Worm (Caenorhabditis elegans) whole organism, young adult: ENCODE results near the gene nfm-1.
A peak's percentile ranks its signal among the peaks of the same experiment; 100 is the strongest.

Source experiments
- C06A6.2 ChIP-seq: fragments of 200-800 bp; sonication (Bioruptor generic); conservative IDR thresholded peaks from 2 replicates; pipeline ENCODE4 v1.3.6; 2022; ENCODE audit warnings: missing genetic modification characterization, missing compliant biosample characterization
- F39B2.1 ChIP-seq: fragments of 200-800 bp; sonication (Bioruptor generic); IDR thresholded peaks from 2 replicates; pipeline ENCODE4 v1.3.6; 2022; ENCODE audit warnings: missing genetic modification reagents, missing genetic modification characterization, missing compliant biosample characterization
- K12H6.12 ChIP-seq: fragments of 200-800 bp; sonication (Bioruptor generic); optimal IDR thresholded peaks from 2 replicates; lab custom pipeline; 2018; ENCODE audit warnings: mild to moderate bottlenecking, missing genetic modification characterization, missing compliant biosample characterization
- Y67H2A.10 ChIP-seq: fragments of 200-800 bp; sonication (Bioruptor generic); conservative IDR thresholded peaks from 2 replicates; pipeline ENCODE4 v1.3.6; 2022; ENCODE audit warnings: missing genetic modification reagents, missing genetic modification characterization, missing compliant biosample characterization
- atf-7 ChIP-seq: sonication (generic microtip); optimal IDR thresholded peaks from 2 replicates; lab custom pipeline; 2017; ENCODE audit warnings: mild to moderate bottlenecking, missing genetic modification characterization, missing compliant biosample characterization
- bed-1 ChIP-seq: fragments of 200-800 bp; sonication (Bioruptor generic); IDR thresholded peaks from 2 replicates; pipeline ENCODE4 v1.3.6; 2022; ENCODE audit warnings: missing genetic modification reagents, missing genetic modification characterization, missing compliant biosample characterization
- cebp-1 ChIP-seq, 2 experiments: fragments of 200-800 bp in 1 of 2; sonication (Bioruptor generic) in 1 of 2; sonication (generic microtip) in 1 of 2; IDR thresholded peaks in 1 of 2; optimal IDR thresholded peaks in 1 of 2; 2 replicates each; pipeline versions ENCODE4 v1.3.6 to Lab custom; 2017 to 2022; ENCODE audit warnings: missing compliant biosample characterization in 2 of 2, missing genetic modification characterization in 2 of 2, mild to moderate bottlenecking in 1 of 2, missing genetic modification reagents in 1 of 2, moderate library complexity in 1 of 2
- ceh-27 ChIP-seq: fragments of 200-800 bp; sonication (Bioruptor generic); optimal IDR thresholded peaks from 2 replicates; lab custom pipeline; 2018; ENCODE audit warnings: mild to moderate bottlenecking, missing genetic modification characterization, moderate library complexity, missing compliant biosample characterization
- chd-7 ChIP-seq: sonication (generic microtip); optimal IDR thresholded peaks from 2 replicates; lab custom pipeline; 2016; ENCODE audit warnings: mild to moderate bottlenecking, missing genetic modification characterization, moderate library complexity, missing compliant biosample characterization
- die-1 ChIP-seq: sonication (generic microtip); optimal IDR thresholded peaks from 2 replicates; lab custom pipeline; 2016; ENCODE audit warnings: missing genotype, mild to moderate bottlenecking, missing genetic modification characterization, missing compliant biosample characterization
- dpff-1 ChIP-seq: sonication (generic microtip); optimal IDR thresholded peaks from 2 replicates; lab custom pipeline; 2017; ENCODE audit warnings: mild to moderate bottlenecking, missing genetic modification characterization, missing compliant biosample characterization
- egl-18 ChIP-seq: fragments of 200-800 bp; sonication (Bioruptor generic); IDR thresholded peaks from 2 replicates; pipeline ENCODE4 v1.3.6; 2022; ENCODE audit warnings: missing genetic modification reagents, missing genetic modification characterization, missing compliant biosample characterization
- egrh-3 ChIP-seq: fragments of 200-800 bp; sonication (Bioruptor generic); IDR thresholded peaks from 2 replicates; pipeline ENCODE4 v1.3.6; 2022; ENCODE audit warnings: missing genetic modification reagents, missing genetic modification characterization, missing compliant biosample characterization
- fkh-3 ChIP-seq: sonication (generic microtip); optimal IDR thresholded peaks from 2 replicates; lab custom pipeline; 2016; ENCODE audit warnings: mild to moderate bottlenecking, missing genetic modification characterization, missing compliant biosample characterization
- hmg-1.2 ChIP-seq: fragments of 200-800 bp; sonication (Bioruptor generic); IDR thresholded peaks from 2 replicates; pipeline ENCODE4 v1.3.6; 2022; ENCODE audit warnings: missing genetic modification reagents, missing genetic modification characterization, missing compliant biosample characterization
- lin-35 ChIP-seq, 3 experiments: fragments of 150-350 bp in 2 of 3; sonication (generic microtip) in 1 of 3; optimal IDR thresholded peaks; 2 replicates each; lab custom pipeline; 2014 to 2018; ENCODE audit warnings: missing biosample characterization in 3 of 3, missing genetic modification characterization in 3 of 3, missing genetic modification reagents in 3 of 3
- lin-40 ChIP-seq: sonication (generic microtip); optimal IDR thresholded peaks from 2 replicates; lab custom pipeline; 2016; ENCODE audit warnings: missing genetic modification characterization, mild to moderate bottlenecking, missing compliant biosample characterization, missing genotype, missing genetic modification reagents
- lir-1 ChIP-seq: fragments of 200-800 bp; sonication (Bioruptor generic); conservative IDR thresholded peaks from 2 replicates; pipeline ENCODE4 v1.3.6; 2022; ENCODE audit warnings: missing genetic modification reagents, missing genetic modification characterization, missing compliant biosample characterization
- madf-10 ChIP-seq: sonication (generic microtip); optimal IDR thresholded peaks from 2 replicates; lab custom pipeline; 2016; ENCODE audit warnings: mild to moderate bottlenecking, missing genetic modification characterization, missing compliant biosample characterization
- mcd-1 ChIP-seq: fragments of 200-800 bp; sonication (Bioruptor generic); IDR thresholded peaks from 2 replicates; pipeline ENCODE4 v1.3.6; 2022; ENCODE audit warnings: missing genetic modification reagents, missing genetic modification characterization, missing compliant biosample characterization
- nfyb-1 ChIP-seq: fragments of 200-800 bp; sonication (Bioruptor generic); IDR thresholded peaks from 2 replicates; pipeline ENCODE4 v1.3.6; 2022; ENCODE audit warnings: missing genetic modification reagents, missing genetic modification characterization, missing compliant biosample characterization
- nhr-80 ChIP-seq: sonication (generic microtip); optimal IDR thresholded peaks from 2 replicates; lab custom pipeline; 2016; ENCODE audit warnings: missing genetic modification characterization, missing compliant biosample characterization
- rpc-1 ChIP-seq, 2 experiments: fragments of 150-350 bp in 1 of 2; sonication (generic microtip) in 1 of 2; optimal IDR thresholded peaks; 2 replicates each; lab custom pipeline; 2014 to 2018; ENCODE audit warnings: missing biosample characterization in 1 of 2, missing genetic modification characterization in 1 of 2, missing genetic modification reagents in 1 of 2, missing genotype in 1 of 2
- snpc-4 ChIP-seq, 5 experiments: fragments of 150-350 bp in 1 of 5; sonication (generic microtip) in 4 of 5; optimal IDR thresholded peaks; 2 replicates each; lab custom pipeline; 2014 to 2018; ENCODE audit warnings: missing genetic modification characterization in 5 of 5, missing biosample characterization in 3 of 5, antibody characterized with exemption in 2 of 5, mild to moderate bottlenecking in 2 of 5, missing compliant biosample characterization in 2 of 5, missing genotype in 2 of 5, moderate library complexity in 2 of 5, missing genetic modification reagents in 1 of 5
- somi-1 ChIP-seq: fragments of 200-800 bp; sonication (Bioruptor generic); optimal IDR thresholded peaks from 2 replicates; lab custom pipeline; 2018; ENCODE audit warnings: mild to moderate bottlenecking, missing genetic modification characterization, missing compliant biosample characterization
- sptf-2 ChIP-seq: fragments of 200-800 bp; sonication (Bioruptor generic); optimal IDR thresholded peaks from 2 replicates; lab custom pipeline; 2018; ENCODE audit warnings: mild to moderate bottlenecking, missing genetic modification characterization, missing compliant biosample characterization
- zfh-2 ChIP-seq: fragments of 200-800 bp; sonication (Bioruptor generic); conservative IDR thresholded peaks from 2 replicates; pipeline ENCODE4 v1.3.6; 2022; ENCODE audit warnings: missing genetic modification reagents, missing genetic modification characterization, missing compliant biosample characterization
- ztf-18 ChIP-seq: sonication (generic microtip); optimal IDR thresholded peaks from 2 replicates; lab custom pipeline; 2016; ENCODE audit warnings: missing genotype, mild to moderate bottlenecking, missing genetic modification characterization, missing compliant biosample characterization
- ztf-22 ChIP-seq: fragments of 200-800 bp; sonication (Bioruptor generic); optimal IDR thresholded peaks from 2 replicates; lab custom pipeline; 2018; ENCODE audit warnings: mild to moderate bottlenecking, missing genetic modification characterization, moderate library complexity, missing compliant biosample characterization

Gene nfm-1

DNA sequence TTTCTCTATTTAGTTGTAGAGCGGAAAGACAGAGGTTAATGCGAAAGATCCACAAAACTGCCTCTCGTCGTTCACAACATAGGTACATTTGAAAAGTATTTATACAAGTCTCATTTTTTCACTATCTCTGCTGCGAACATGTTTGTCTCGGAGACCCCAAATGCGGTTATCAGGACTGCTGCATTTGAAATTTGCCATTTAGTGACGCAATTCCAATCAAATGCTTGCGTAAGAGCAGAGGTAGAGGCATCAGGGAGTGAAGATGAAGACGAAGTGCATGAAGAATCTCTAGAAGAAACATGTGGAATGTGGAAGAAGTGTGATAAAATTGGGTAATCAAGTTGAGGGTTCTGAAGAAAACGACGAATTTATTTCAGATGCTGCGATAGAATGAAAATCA lies 25.1 kb upstream of the nfm-1 start:
- no peak for TF ChIP-seq lir-1 (GFP tag; lab: Robert Waterston, UW)
- TF ChIP-seq nhr-80 (tag; lab: Kevin White, UChicago) = peak; percentile 13

DNA sequence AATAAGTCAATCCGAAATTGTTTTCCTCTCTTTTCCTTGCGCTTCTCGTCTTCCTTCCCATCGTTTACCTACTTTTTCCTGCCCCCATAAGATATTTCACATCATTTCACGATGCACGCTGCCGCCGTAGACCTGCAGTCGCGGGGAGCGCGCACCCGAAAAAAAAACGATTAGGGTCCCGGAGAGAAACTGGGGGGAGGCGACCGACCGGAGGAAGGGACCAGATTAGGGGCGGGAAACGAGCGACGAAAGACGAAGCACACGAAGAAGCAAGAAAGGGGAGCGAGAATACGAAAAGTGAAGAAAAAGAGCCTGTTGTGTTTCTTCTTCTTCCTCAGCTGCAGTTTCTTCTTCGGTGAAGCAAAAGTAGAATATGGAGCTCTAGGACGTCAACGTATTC lies 24.0 kb upstream of the nfm-1 start:
- TF ChIP-seq cebp-1 (GFP tag; IDR thresholded peaks at IDR 0.05; lab: Robert Waterston, UW) = no peak
- TF ChIP-seq cebp-1 (tag; optimal IDR thresholded peaks at IDR 0.05; lab: Kevin White, UChicago) = peak; percentile 17
- no peak for TF ChIP-seq snpc-4 (GFP tag; optimal IDR thresholded peaks at IDR 0.05; lab: Kevin White, UChicago)
- peak in 1 of 4 experiments; percentile 28 for TF ChIP-seq snpc-4 (tag; optimal IDR thresholded peaks at IDR 0.05; lab: Kevin White, UChicago)
- peak; percentile 15 for TF ChIP-seq somi-1 (GFP tag; lab: Kevin White, UChicago)
- 0 out of 2 replicates have a peak, but pooled peaks have one; percentile 28 for TF ChIP-seq mcd-1 (GFP tag; lab: Robert Waterston, UW)
- no peak for TF ChIP-seq lin-40
- peak; percentile 4 for TF ChIP-seq die-1 (tag; lab: Kevin White, UChicago)
- TF ChIP-seq chd-7 (tag; lab: Kevin White, UChicago) = peak; percentile 1
- TF ChIP-seq sptf-2 (GFP tag; lab: Kevin White, UChicago) = no peak
- TF ChIP-seq zfh-2 (GFP tag; lab: Robert Waterston, UW) = peak; percentile 96
- peak; percentile 49; the same call in 1 of the 2 replicates for TF ChIP-seq egrh-3 (GFP tag; lab: Robert Waterston, UW)

DNA sequence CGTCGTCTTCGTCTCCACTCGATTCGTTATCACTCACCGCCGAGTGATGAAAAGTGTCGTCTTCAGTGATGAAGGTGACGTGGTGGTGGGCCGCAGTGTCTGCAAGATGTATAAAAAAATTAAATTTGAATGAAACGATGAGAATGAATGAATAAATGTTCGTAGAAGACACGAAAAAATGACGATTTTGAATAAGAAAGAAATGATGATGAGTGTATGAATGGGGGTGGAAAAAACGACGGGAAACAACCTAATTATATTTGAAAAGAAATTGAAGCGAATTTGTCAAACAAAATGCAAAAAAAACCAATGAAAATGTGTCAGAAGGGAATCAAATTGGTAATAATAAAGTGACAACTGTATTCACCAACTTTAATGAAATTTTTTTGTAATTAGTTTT lies 23.1 kb upstream of the nfm-1 start, which contains the start of gene mvk-1:
mvk-1 (minus strand) TSS at position 101 of the 400 bp plus-strand sequence.
- TF ChIP-seq ztf-22 (GFP tag; lab: Kevin White, UChicago) = no peak
- TF ChIP-seq ztf-18 = no peak
- no peak for TF ChIP-seq cebp-1 (GFP tag; IDR thresholded peaks at IDR 0.05; lab: Robert Waterston, UW)
- no peak for TF ChIP-seq cebp-1 (tag; optimal IDR thresholded peaks at IDR 0.05; lab: Kevin White, UChicago)

- peak; percentile 69 for TF ChIP-seq chd-7 (tag; lab: Kevin White, UChicago)
- peak; percentile 61; the same call in 1 of the 2 replicates for TF ChIP-seq nfyb-1
- peak; percentile 46 for TF ChIP-seq lin-40
- TF ChIP-seq cebp-1 (GFP tag; IDR thresholded peaks at IDR 0.05; lab: Robert Waterston, UW) = no peak
- TF ChIP-seq cebp-1 (tag; optimal IDR thresholded peaks at IDR 0.05; lab: Kevin White, UChicago) = peak; percentile 48
- no peak for TF ChIP-seq F39B2.1 (GFP tag; lab: Robert Waterston, UW)
- no peak for TF ChIP-seq ztf-18
- TF ChIP-seq atf-7 (tag; lab: Kevin White, UChicago) = peak; percentile 36
- TF ChIP-seq dpff-1 (tag; lab: Kevin White, UChicago) = no peak
- TF ChIP-seq somi-1 (GFP tag; lab: Kevin White, UChicago) = peak; percentile 74
- no peak for TF ChIP-seq egl-18 (GFP tag; lab: Robert Waterston, UW)
- peak; percentile 92 for TF ChIP-seq zfh-2 (GFP tag; lab: Robert Waterston, UW)
- peak in 1 of 3 experiments; percentile 59 for TF ChIP-seq lin-35 (GFP tag; optimal IDR thresholded peaks at IDR 0.05; lab: Kevin White, UChicago)
- TF ChIP-seq ztf-22 (GFP tag; lab: Kevin White, UChicago) = no peak
- TF ChIP-seq Y67H2A.10 = no peak
- TF ChIP-seq ceh-27 (GFP tag; lab: Kevin White, UChicago) = peak; percentile 52
- peak; percentile 43 for TF ChIP-seq madf-10 (tag; lab: Kevin White, UChicago)
- 0 out of 2 replicates have a peak, but pooled peaks have one; percentile 27 for TF ChIP-seq bed-1 (GFP tag; lab: Robert Waterston, UW)
- peak; percentile 17; the same call in 1 of the 2 replicates for TF ChIP-seq mcd-1 (GFP tag; lab: Robert Waterston, UW)
- peak; percentile 40; the same call in 1 of the 2 replicates for TF ChIP-seq hmg-1.2 (GFP tag; lab: Robert Waterston, UW)
- TF ChIP-seq C06A6.2 (GFP tag; lab: Robert Waterston, UW) = 0 out of 2 replicates have a peak, but pooled peaks have one; percentile 56
- no peak for TF ChIP-seq fkh-3 (tag; lab: Kevin White, UChicago)
- no peak for TF ChIP-seq rpc-1 (optimal IDR thresholded peaks at IDR 0.05; lab: Kevin White, UChicago)
- TF ChIP-seq rpc-1 (tag; optimal IDR thresholded peaks at IDR 0.05; lab: Kevin White, UChicago) = no peak
- peak; percentile 64 for TF ChIP-seq K12H6.12 (tag; lab: Kevin White, UChicago)
- peak; percentile 25 for TF ChIP-seq snpc-4 (GFP tag; optimal IDR thresholded peaks at IDR 0.05; lab: Kevin White, UChicago)
- no peak for TF ChIP-seq snpc-4 (tag; optimal IDR thresholded peaks at IDR 0.05; lab: Kevin White, UChicago)
- TF ChIP-seq, all 124 proteins: peak for 16
Measured at ce11 chrIII:6137431-6137830, 21.8 kb upstream of the nfm-1 start.
